Fruit fly (Drosophila melanogaster) whole organism, pupa: ENCODE data around the gene MTF-1.

Experiments
- CG10348 ChIP-seq: fragments of 200-800 bp; sonication (Bioruptor generic); IDR thresholded peaks from 2 replicates; pipeline ENCODE4 v1.3.6; 2022; ENCODE audit warnings: missing biosample characterization, missing genetic modification characterization
- CG12605 ChIP-seq: fragments of 200-800 bp; sonication (Bioruptor generic); IDR thresholded peaks from 2 replicates; pipeline ENCODE4 v1.3.6; 2022; ENCODE audit warnings: missing biosample characterization, missing genetic modification characterization
- CG17806 ChIP-seq: fragments of 200-800 bp; sonication (Bioruptor generic); optimal IDR thresholded peaks from 2 replicates; lab custom pipeline; 2018; ENCODE audit warnings: missing biosample characterization, mild to moderate bottlenecking, missing genetic modification characterization, moderate library complexity
- CG34367 ChIP-seq: fragments of 200-800 bp; sonication (Bioruptor generic); optimal IDR thresholded peaks from 2 replicates; lab custom pipeline; 2018; ENCODE audit warnings: missing biosample characterization, mild to moderate bottlenecking, missing genetic modification characterization
- CG9948 ChIP-seq: fragments of 200-800 bp; sonication (Bioruptor generic); optimal IDR thresholded peaks from 2 replicates; lab custom pipeline; 2018; ENCODE audit warnings: missing biosample characterization, mild to moderate bottlenecking, missing genetic modification characterization, moderate library complexity
- D1 ChIP-seq: fragments of 200-800 bp; sonication (Bioruptor generic); optimal IDR thresholded peaks from 2 replicates; lab custom pipeline; 2018; ENCODE audit warnings: missing biosample characterization, mild to moderate bottlenecking, missing genetic modification characterization, moderate library complexity
- Pif1A ChIP-seq: fragments of 200-800 bp; sonication (Bioruptor generic); optimal IDR thresholded peaks from 3 replicates; lab custom pipeline; 2016; ENCODE audit warnings: missing biosample characterization, missing genetic modification characterization
- Pif1B ChIP-seq: fragments of 200-800 bp; sonication (Bioruptor generic); optimal IDR thresholded peaks from 3 replicates; lab custom pipeline; 2016; ENCODE audit warnings: missing biosample characterization, missing genetic modification characterization
- Snoo ChIP-seq: fragments of 200-800 bp; sonication (Bioruptor generic); optimal IDR thresholded peaks from 3 replicates; lab custom pipeline; 2017; ENCODE audit warnings: missing biosample characterization, mild to moderate bottlenecking, missing genetic modification characterization, inconsistent platforms
- gl ChIP-seq: fragments of 200-800 bp; sonication (Bioruptor generic); optimal IDR thresholded peaks from 2 replicates; lab custom pipeline; 2018; ENCODE audit warnings: missing biosample characterization, mild to moderate bottlenecking, missing genetic modification characterization

DNA sequence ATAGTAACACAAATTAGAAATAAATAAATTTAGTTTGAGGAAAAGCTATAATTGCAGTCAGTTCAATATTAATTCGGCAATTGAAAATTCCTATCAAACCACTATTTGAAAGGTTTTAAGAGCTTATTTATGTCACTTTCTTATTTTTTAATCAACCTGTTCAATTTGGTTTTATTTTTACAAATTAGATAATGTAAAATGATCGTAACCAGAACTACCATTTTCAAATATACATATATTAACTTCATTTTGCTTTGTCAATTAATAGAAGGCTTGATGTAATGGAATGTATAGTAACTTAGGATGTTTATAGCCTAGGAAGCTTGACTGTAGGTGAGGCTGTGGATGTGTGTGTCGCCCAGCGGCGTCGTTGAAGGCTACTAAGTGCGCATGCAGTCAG, 36.5 kb downstream of the MTF-1 start:
- TF ChIP-seq Snoo (tag; lab: Kevin White, UChicago) (no peak), CG10348 (GFP tag; lab: Robert Waterston, UW) (no peak), CG12605 (no peak), CG9948 (peak; percentile 34), D1 (tag; lab: Kevin White, UChicago) (no peak), gl (tag; lab: Kevin White, UChicago) (no peak), Pif1A (GFP tag; lab: Kevin White, UChicago) (no peak), CG34367 (tag; lab: Kevin White, UChicago) (no peak), CG17806 (tag; lab: Kevin White, UChicago) (peak; percentile 26), Pif1B (GFP tag; lab: Kevin White, UChicago) (no peak)
